Worm (Caenorhabditis elegans) whole organism, late embryonic: ENCODE measurements around the gene Y37E11AM.2.

Experiments
- ceh-6 ChIP-seq: fragments of 200-800 bp; sonication (Bioruptor generic); optimal IDR thresholded peaks from 2 replicates; lab custom pipeline; 2018; ENCODE audit warnings: mild to moderate bottlenecking, missing genetic modification characterization, missing compliant biosample characterization
- nfya-1 ChIP-seq: sonication (generic microtip); optimal IDR thresholded peaks from 2 replicates; lab custom pipeline; 2017; ENCODE audit warnings: missing genetic modification characterization, mild to moderate bottlenecking, missing compliant biosample characterization, antibody characterized with exemption, moderate library complexity

- no peak for TF ChIP-seq ceh-6 (GFP tag; lab: Kevin White, UChicago)
- TF ChIP-seq nfya-1 (tag; lab: Kevin White, UChicago): no peak
Measured at ce11 chrIV:3765457-3765856, 40.2 kb upstream of the Y37E11AM.2 start.
